Fruit fly (Drosophila melanogaster): Measurements from ENCODE around the gene Zip102B.
A peak's percentile ranks its signal among the peaks of the same experiment; 100 is the strongest.

Gene Zip102B

DNA sequence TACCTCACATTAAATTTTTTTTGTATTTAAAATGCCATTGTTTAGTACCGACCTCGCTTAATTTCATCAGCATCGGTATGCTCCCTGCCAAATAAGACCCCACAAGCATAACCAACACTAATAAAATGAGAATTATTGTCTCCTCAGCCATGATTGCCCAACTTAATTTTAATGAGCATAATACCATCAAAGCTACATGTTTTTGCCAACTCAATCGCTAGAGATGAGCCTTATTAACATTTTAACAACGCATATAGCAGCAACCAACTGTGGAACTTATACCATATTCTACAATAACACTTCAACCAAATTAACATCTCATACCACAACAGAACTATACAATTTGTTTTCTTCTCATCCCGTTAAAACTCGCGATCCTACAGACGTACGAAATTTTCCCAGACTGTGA, at the start of gene Zip102B:
Gene Zip102B (minus strand): TSS at position 392 of the 409 bp plus-strand sequence.
- TF ChIP-seq Hr4 (GFP tag; optimal IDR thresholded peaks at IDR 0.05) (no peak), Eip78C (GFP tag) (peak; percentile 72)

DNA sequence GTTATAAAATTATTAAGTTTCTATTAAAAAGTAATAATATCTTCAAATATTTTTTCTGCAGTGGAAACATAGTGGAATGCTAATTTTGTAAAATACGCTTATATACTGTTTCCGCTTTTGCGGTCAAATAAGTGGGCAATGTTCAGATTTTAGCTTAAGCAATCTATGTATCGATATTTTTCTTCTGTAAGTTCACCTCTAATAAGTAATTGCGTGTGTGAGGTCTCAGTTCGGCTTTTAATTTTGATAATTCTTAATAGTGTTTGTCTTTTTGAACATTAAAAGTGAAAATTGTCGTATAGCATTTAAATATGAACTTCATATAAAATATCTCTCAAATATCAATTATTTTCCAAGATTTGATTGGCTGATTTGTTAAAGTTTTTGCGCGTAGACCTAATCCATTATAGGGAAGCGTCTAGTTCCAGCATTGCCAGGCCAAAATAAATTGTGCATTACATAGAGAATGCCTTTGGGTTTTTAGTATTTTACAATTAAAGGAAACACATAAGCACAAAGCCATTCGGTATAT, 45.9 kb upstream of the Zip102B start, which contains the start of gene Hcf:
Gene Hcf (plus strand): TSS at position 180 of the 532 bp plus-strand sequence.
- TF ChIP-seq CG10631 (GFP tag; optimal IDR thresholded peaks at IDR 0.05) (peak; percentile 16), esn (GFP tag; optimal IDR thresholded peaks at IDR 0.05) (peak; percentile 7), CG7368 (GFP tag; optimal IDR thresholded peaks at IDR 0.05) (no peak), CG3032 (tag; optimal IDR thresholded peaks at IDR 0.05) (peak; percentile 1), Met (GFP tag; optimal IDR thresholded peaks at IDR 0.05) (peak; percentile 31), CG31627 (GFP tag; optimal IDR thresholded peaks at IDR 0.05) (peak; percentile 28), CG10669 (GFP tag; optimal IDR thresholded peaks at IDR 0.05) (no peak), Hr38 (GFP tag; optimal IDR thresholded peaks at IDR 0.05) (no peak), CG1621 (tag; optimal IDR thresholded peaks at IDR 0.05) (no peak), Sox102F (GFP tag; optimal IDR thresholded peaks at IDR 0.05) (no peak)

DNA sequence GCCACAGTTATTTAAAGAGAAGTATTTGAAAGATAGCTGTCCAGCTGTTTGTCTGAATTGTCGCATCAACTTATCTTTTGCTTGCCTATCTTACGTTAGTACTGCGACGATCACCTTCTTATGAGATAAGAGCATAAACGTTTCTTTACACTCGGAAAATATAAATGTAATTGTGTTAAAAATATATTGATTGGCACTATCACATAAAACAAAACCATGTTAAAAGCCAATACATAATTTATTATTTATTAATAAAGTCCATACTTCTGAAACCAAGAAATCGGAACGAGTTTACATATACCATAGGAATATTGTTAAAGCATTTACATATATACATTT, 45.0 kb upstream of the Zip102B start:
- TF ChIP-seq pdm3 (GFP tag; optimal IDR thresholded peaks at IDR 0.05): no peak
- TF ChIP-seq CG31627 (GFP tag; optimal IDR thresholded peaks at IDR 0.05): no peak
- TF ChIP-seq Eip78C (GFP tag): peak; percentile 61

DNA sequence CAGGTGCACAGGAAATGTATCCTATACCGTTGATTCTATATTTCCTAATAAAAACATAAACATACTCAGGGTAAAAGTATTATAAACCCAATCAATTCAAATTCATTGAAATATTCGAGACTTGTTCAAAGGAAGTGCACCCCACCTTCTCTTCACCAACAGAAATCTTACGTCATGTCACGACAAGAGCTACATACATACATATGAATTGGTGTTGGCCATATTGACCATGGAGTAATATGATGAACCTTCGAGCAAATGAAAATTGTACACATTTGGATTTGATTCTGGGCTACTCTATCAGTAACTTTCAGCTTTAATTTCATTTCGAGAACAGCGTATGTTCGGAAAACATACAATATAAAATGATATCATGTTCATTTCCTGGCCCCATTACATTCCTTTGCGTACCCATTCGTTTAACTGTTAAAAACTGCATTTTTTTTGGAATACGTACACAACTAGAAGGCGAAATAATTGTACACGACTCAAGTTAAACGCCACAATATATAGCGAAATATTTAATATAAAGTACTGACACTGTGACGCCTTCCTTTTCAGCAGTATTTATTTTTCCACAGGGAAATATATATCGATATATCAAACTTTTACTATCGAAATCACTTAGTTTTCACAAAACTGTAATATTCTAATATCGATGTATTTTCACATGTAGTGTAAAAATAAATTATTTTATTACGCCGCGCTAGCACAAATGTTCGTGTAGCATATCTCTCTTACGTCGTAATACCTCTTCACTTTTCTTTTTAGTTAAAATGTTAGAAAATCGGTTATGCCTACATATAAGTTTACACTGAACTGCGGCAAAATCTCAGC, 44.4 kb upstream of the Zip102B start, which contains the start of gene PMCA:
Gene PMCA (minus strand): TSS at position 825 of the 837 bp plus-strand sequence.
- peak; percentile 98 for TF ChIP-seq vri (GFP tag; optimal IDR thresholded peaks at IDR 0.05)
- TF ChIP-seq Eip93F (GFP tag; optimal IDR thresholded peaks at IDR 0.05): no peak
- TF ChIP-seq CG6276 (GFP tag; optimal IDR thresholded peaks at IDR 0.05): no peak
- TF ChIP-seq esn (GFP tag; optimal IDR thresholded peaks at IDR 0.05): no peak
- TF ChIP-seq CG9139 (GFP tag; optimal IDR thresholded peaks at IDR 0.05): no peak
- TF ChIP-seq Sox15 (GFP tag; optimal IDR thresholded peaks at IDR 0.05): no peak
- TF ChIP-seq CG6808 (GFP tag; optimal IDR thresholded peaks at IDR 0.05): no peak
- no peak for TF ChIP-seq spab (GFP tag; optimal IDR thresholded peaks at IDR 0.05)
- no peak for TF ChIP-seq CG6792 (GFP tag; optimal IDR thresholded peaks at IDR 0.05)
- TF ChIP-seq fkh (GFP tag; optimal IDR thresholded peaks at IDR 0.05): no peak
- TF ChIP-seq Eip78C (GFP tag): peak; percentile 68
- TF ChIP-seq CG10669 (GFP tag; optimal IDR thresholded peaks at IDR 0.05): no peak

DNA sequence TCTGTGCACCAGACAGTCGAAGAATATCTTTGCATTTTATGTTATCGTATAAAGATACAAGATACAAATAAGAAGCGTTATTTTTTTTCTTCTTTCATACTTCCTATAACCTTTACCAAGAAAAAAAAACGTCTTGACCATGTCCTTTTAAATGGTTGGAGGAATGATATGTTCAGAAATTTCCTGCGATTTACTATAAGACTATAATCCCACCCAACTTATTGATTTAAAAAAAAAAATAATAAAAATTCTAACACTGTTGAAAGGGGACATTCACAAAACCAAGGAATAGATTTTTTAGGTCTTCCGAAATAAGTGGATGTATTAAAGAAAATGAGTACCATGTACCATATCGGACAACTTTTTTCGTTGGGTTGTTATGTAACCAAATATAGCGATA, 22.1 kb upstream of the Zip102B start:
- no peak for TF ChIP-seq Sox15 (GFP tag; optimal IDR thresholded peaks at IDR 0.05)
- no peak for TF ChIP-seq CG15336 (GFP tag; IDR thresholded peaks at IDR 0.05)
- no peak for TF ChIP-seq OdsH (GFP tag; optimal IDR thresholded peaks at IDR 0.05)
- no peak for TF ChIP-seq CG3919 (GFP tag; optimal IDR thresholded peaks at IDR 0.05)
- TF ChIP-seq cyc (GFP tag; optimal IDR thresholded peaks at IDR 0.05): no peak
- TF ChIP-seq salr (GFP tag; optimal IDR thresholded peaks at IDR 0.05): no peak
- no peak for TF ChIP-seq CG10669 (GFP tag; optimal IDR thresholded peaks at IDR 0.05)
- TF ChIP-seq CG16779 (tag; optimal IDR thresholded peaks at IDR 0.05): no peak
- TF ChIP-seq CG6792 (GFP tag; optimal IDR thresholded peaks at IDR 0.05): no peak
- TF ChIP-seq CG31627 (GFP tag; optimal IDR thresholded peaks at IDR 0.05): no peak
- no peak for TF ChIP-seq CG6808 (GFP tag; optimal IDR thresholded peaks at IDR 0.05)
- no peak for TF ChIP-seq Blimp-1 (GFP tag; optimal IDR thresholded peaks at IDR 0.05)
- TF ChIP-seq CG9139 (GFP tag; optimal IDR thresholded peaks at IDR 0.05): no peak
- TF ChIP-seq fkh (GFP tag; optimal IDR thresholded peaks at IDR 0.05): no peak
- no peak for TF ChIP-seq CG11294 (GFP tag; IDR thresholded peaks at IDR 0.05)
- TF ChIP-seq esn (GFP tag; optimal IDR thresholded peaks at IDR 0.05): no peak
